Fruit fly (Drosophila melanogaster) whole organism, embryonic: Measurements from ENCODE around the gene CG11726.

Experiments
- Aef1 ChIP-seq: fragments of 200-800 bp; sonication (Bioruptor generic); IDR thresholded peaks from 3 replicates; pipeline ENCODE4 v1.3.6; 2022; ENCODE audit warnings: missing biosample characterization, missing genetic modification characterization
- Antp ChIP-seq: fragments of 200-800 bp; sonication (Bioruptor generic); optimal IDR thresholded peaks from 3 replicates; lab custom pipeline; 2016; ENCODE audit warnings: missing biosample characterization, missing genetic modification characterization
- B-H2 ChIP-seq: fragments of 200-800 bp; sonication (Bioruptor generic); optimal IDR thresholded peaks from 2 replicates; lab custom pipeline; 2018; ENCODE audit warnings: missing biosample characterization, mild to moderate bottlenecking, missing genetic modification characterization
- CG10147 ChIP-seq: fragments of 200-800 bp; sonication (Bioruptor generic); optimal IDR thresholded peaks from 2 replicates; lab custom pipeline; 2019; ENCODE audit warnings: missing biosample characterization, mild to moderate bottlenecking, missing genetic modification characterization, moderate library complexity
- CG10209 ChIP-seq: fragments of 200-800 bp; sonication (Bioruptor generic); optimal IDR thresholded peaks from 3 replicates; lab custom pipeline; 2017; ENCODE audit warnings: missing biosample characterization, mild to moderate bottlenecking, missing genetic modification characterization, missing genetic modification reagents
- CG10543 ChIP-seq: fragments of 200-800 bp; sonication (Bioruptor generic); optimal IDR thresholded peaks from 3 replicates; lab custom pipeline; 2017; ENCODE audit warnings: missing biosample characterization, mild to moderate bottlenecking, missing genetic modification characterization, moderate library complexity
- CG11093 ChIP-seq: fragments of 200-800 bp; sonication (Bioruptor generic); IDR thresholded peaks from 3 replicates; pipeline ENCODE4 v1.3.6; 2022; ENCODE audit warnings: missing biosample characterization, missing genetic modification characterization
- CG11504 ChIP-seq: fragments of 200-800 bp; sonication (Bioruptor generic); optimal IDR thresholded peaks from 3 replicates; lab custom pipeline; 2019; ENCODE audit warnings: missing biosample characterization, mild to moderate bottlenecking, missing genetic modification characterization, moderate library complexity
- CG11723 ChIP-seq: fragments of 200-800 bp; sonication (Bioruptor generic); optimal IDR thresholded peaks from 2 replicates; lab custom pipeline; 2017; ENCODE audit warnings: missing biosample characterization, mild to moderate bottlenecking, missing genetic modification characterization
- CG12769 ChIP-seq: fragments of 200-800 bp; sonication (Bioruptor generic); optimal IDR thresholded peaks from 2 replicates; lab custom pipeline; 2019; ENCODE audit warnings: missing biosample characterization, mild to moderate bottlenecking, missing genetic modification characterization, moderate library complexity
- CG14860 ChIP-seq: fragments of 200-800 bp; sonication (Bioruptor generic); IDR thresholded peaks from 3 replicates; pipeline ENCODE4 v1.3.6; 2022; ENCODE audit warnings: missing biosample characterization, missing genetic modification characterization; ENCODE audit not compliant: partially characterized antibody
- CG15269 ChIP-seq: fragments of 200-800 bp; sonication (Bioruptor generic); optimal IDR thresholded peaks from 2 replicates; lab custom pipeline; 2018; ENCODE audit warnings: missing biosample characterization, mild to moderate bottlenecking, missing genetic modification characterization, moderate library complexity
- CG1792 ChIP-seq: fragments of 200-800 bp; sonication (Bioruptor generic); optimal IDR thresholded peaks from 2 replicates; lab custom pipeline; 2016; ENCODE audit warnings: missing biosample characterization, missing genetic modification characterization
- CG2678 ChIP-seq: fragments of 200-800 bp; sonication (Bioruptor generic); optimal IDR thresholded peaks from 3 replicates; lab custom pipeline; 2019; ENCODE audit warnings: missing biosample characterization, mild to moderate bottlenecking, missing genetic modification characterization, moderate library complexity
- CG31441 ChIP-seq: fragments of 200-800 bp; sonication (Bioruptor generic); IDR thresholded peaks from 2 replicates; pipeline ENCODE4 v1.3.6; 2022; ENCODE audit warnings: missing biosample characterization, missing genetic modification characterization
- CG32532 ChIP-seq: fragments of 200-800 bp; sonication (Bioruptor generic); IDR thresholded peaks from 2 replicates; pipeline ENCODE4 v1.3.6; 2022; ENCODE audit warnings: missing biosample characterization, missing genetic modification characterization
- CG34376 ChIP-seq: fragments of 200-800 bp; sonication (Bioruptor generic); optimal IDR thresholded peaks from 2 replicates; lab custom pipeline; 2018; ENCODE audit warnings: missing biosample characterization, mild to moderate bottlenecking, missing genetic modification characterization
- CG3838 ChIP-seq: fragments of 200-800 bp; sonication (Bioruptor generic); optimal IDR thresholded peaks from 3 replicates; lab custom pipeline; 2016; ENCODE audit warnings: missing biosample characterization, missing genetic modification characterization
- CG4282 ChIP-seq: fragments of 200-800 bp; sonication (Bioruptor generic); optimal IDR thresholded peaks from 2 replicates; lab custom pipeline; 2016; ENCODE audit warnings: missing biosample characterization, missing genetic modification characterization
- CG4328 ChIP-seq: fragments of 200-800 bp; sonication (Bioruptor generic); optimal IDR thresholded peaks from 3 replicates; lab custom pipeline; 2017; ENCODE audit warnings: missing biosample characterization, missing genetic modification reagents, missing genetic modification characterization
- CG6254 ChIP-seq: fragments of 200-800 bp; sonication (Bioruptor generic); optimal IDR thresholded peaks from 3 replicates; lab custom pipeline; 2017; ENCODE audit warnings: mild to moderate bottlenecking, missing biosample characterization, missing genetic modification reagents, missing genetic modification characterization
- Dip3 ChIP-seq: fragments of 200-800 bp; sonication (Bioruptor generic); optimal IDR thresholded peaks from 3 replicates; lab custom pipeline; 2016; ENCODE audit warnings: missing biosample characterization, missing genetic modification characterization
- Doc3 ChIP-seq: fragments of 200-800 bp; sonication (Bioruptor generic); IDR thresholded peaks from 3 replicates; pipeline ENCODE4 v1.3.6; 2022; ENCODE audit warnings: missing biosample characterization, missing genetic modification characterization; ENCODE audit not compliant: partially characterized antibody
- Dref ChIP-seq: fragments of 200-800 bp; sonication (Bioruptor generic); IDR thresholded peaks from 2 replicates; pipeline ENCODE4 v1.3.6; 2022; ENCODE audit warnings: missing biosample characterization, missing genetic modification characterization
- HHEX ChIP-seq: fragments of 200-800 bp; sonication (Bioruptor generic); optimal IDR thresholded peaks from 3 replicates; lab custom pipeline; 2017; ENCODE audit warnings: missing biosample characterization, mild to moderate bottlenecking, missing genetic modification characterization, missing genetic modification reagents
- HLHmδ ChIP-seq: fragments of 200-800 bp; sonication (Bioruptor generic); optimal IDR thresholded peaks from 2 replicates; lab custom pipeline; 2018; ENCODE audit warnings: missing biosample characterization, mild to moderate bottlenecking, missing genetic modification characterization, moderate library complexity
- Lpt ChIP-seq: fragments of >200 bp; optimal IDR thresholded peaks from 2 replicates; lab custom pipeline; 2018; ENCODE audit warnings: missing biosample characterization, missing genetic modification characterization
- Mad ChIP-seq: fragments of 200-800 bp; sonication (Bioruptor generic); optimal IDR thresholded peaks from 2 replicates; lab custom pipeline; 2016; ENCODE audit warnings: missing biosample characterization, missing genetic modification characterization
- Optix ChIP-seq: fragments of 200-800 bp; sonication (Bioruptor generic); IDR thresholded peaks from 3 replicates; pipeline ENCODE4 v1.3.6; 2022; ENCODE audit warnings: missing biosample characterization, missing genetic modification characterization
- Sin3A ChIP-seq: fragments of >200 bp; optimal IDR thresholded peaks from 2 replicates; lab custom pipeline; 2018
- Spps ChIP-seq: fragments of 200-800 bp; sonication (Bioruptor generic); optimal IDR thresholded peaks from 2 replicates; lab custom pipeline; 2018; ENCODE audit warnings: missing biosample characterization, mild to moderate bottlenecking, missing genetic modification characterization
- Ssrp ChIP-seq: fragments of 200-800 bp; sonication (Bioruptor generic); optimal IDR thresholded peaks from 2 replicates; lab custom pipeline; 2018; ENCODE audit warnings: missing biosample characterization, mild to moderate bottlenecking, missing genetic modification characterization, moderate library complexity
- Trl ChIP-seq, 3 experiments: fragments of >200 bp in 2 of 3; fragments of 200-800 bp in 1 of 3; sonication (Bioruptor generic) in 1 of 3; optimal IDR thresholded peaks; 2 replicates in 1 of 3; 3 replicates in 2 of 3; lab custom pipeline; 2016 to 2017; ENCODE audit warnings: missing biosample characterization in 1 of 3, missing genetic modification characterization in 1 of 3
- abd-A ChIP-seq: fragments of 200-800 bp; sonication (Bioruptor generic); optimal IDR thresholded peaks from 3 replicates; lab custom pipeline; 2019; ENCODE audit warnings: missing biosample characterization, mild to moderate bottlenecking, missing genetic modification characterization, moderate library complexity
- btn ChIP-seq: fragments of 200-800 bp; sonication (Bioruptor generic); optimal IDR thresholded peaks from 2 replicates; lab custom pipeline; 2016; ENCODE audit warnings: missing biosample characterization, missing genetic modification characterization
- chn ChIP-seq: fragments of 200-800 bp; sonication (Bioruptor generic); optimal IDR thresholded peaks from 2 replicates; lab custom pipeline; 2016; ENCODE audit warnings: missing biosample characterization, missing genetic modification characterization
- corto ChIP-seq: fragments of 200-800 bp; sonication (Bioruptor generic); optimal IDR thresholded peaks from 2 replicates; lab custom pipeline; 2016; ENCODE audit warnings: missing biosample characterization, mild to moderate bottlenecking, missing genetic modification characterization, moderate library complexity
- en ChIP-seq: fragments of 200-800 bp; sonication (Bioruptor generic); optimal IDR thresholded peaks from 2 replicates; lab custom pipeline; 2016; ENCODE audit warnings: missing biosample characterization, missing genetic modification characterization
- eyg ChIP-seq: fragments of 200-800 bp; sonication (Bioruptor generic); optimal IDR thresholded peaks from 3 replicates; lab custom pipeline; 2016; ENCODE audit warnings: missing biosample characterization, missing genetic modification characterization
- hth ChIP-seq: fragments of >200 bp; optimal IDR thresholded peaks from 2 replicates; lab custom pipeline; 2017; ENCODE audit warnings: inconsistent platforms
- klu ChIP-seq: fragments of 200-800 bp; sonication (Bioruptor generic); IDR thresholded peaks from 2 replicates; pipeline ENCODE4 v1.3.6; 2022; ENCODE audit warnings: missing biosample characterization, missing genetic modification characterization
- lab ChIP-seq: fragments of 200-800 bp; sonication (Bioruptor generic); optimal IDR thresholded peaks from 3 replicates; lab custom pipeline; 2017; ENCODE audit warnings: missing biosample characterization, missing genetic modification characterization, mild to moderate bottlenecking, moderate library complexity, missing genetic modification reagents
- phol ChIP-seq: fragments of 200-800 bp; sonication (Bioruptor generic); optimal IDR thresholded peaks from 3 replicates; lab custom pipeline; 2018; ENCODE audit warnings: missing biosample characterization, mild to moderate bottlenecking, missing genetic modification characterization, moderate library complexity
- pros ChIP-seq: fragments of 200-800 bp; sonication (Bioruptor generic); optimal IDR thresholded peaks from 3 replicates; lab custom pipeline; 2019; ENCODE audit warnings: missing biosample characterization, mild to moderate bottlenecking, missing genetic modification characterization, moderate library complexity
- pum ChIP-seq: fragments of 200-800 bp; sonication (Bioruptor generic); optimal IDR thresholded peaks from 2 replicates; lab custom pipeline; 2016; ENCODE audit warnings: missing biosample characterization, missing genetic modification characterization
- sim ChIP-seq: fragments of 200-800 bp; sonication (Bioruptor generic); IDR thresholded peaks from 2 replicates; pipeline ENCODE4 v1.3.6; 2022; ENCODE audit warnings: missing biosample characterization, missing genetic modification characterization
- slou ChIP-seq: fragments of 200-800 bp; sonication (Bioruptor generic); optimal IDR thresholded peaks from 3 replicates; lab custom pipeline; 2016; ENCODE audit warnings: missing biosample characterization, missing genetic modification characterization
- stc ChIP-seq: fragments of 200-800 bp; sonication (Bioruptor generic); IDR thresholded peaks from 2 replicates; pipeline ENCODE4 v1.3.6; 2022; ENCODE audit warnings: missing biosample characterization, missing genetic modification characterization
- wek ChIP-seq: fragments of 200-800 bp; sonication (Bioruptor generic); optimal IDR thresholded peaks from 3 replicates; lab custom pipeline; 2018; ENCODE audit warnings: missing biosample characterization, mild to moderate bottlenecking, missing genetic modification characterization, moderate library complexity
- yki ChIP-seq: fragments of >200 bp; optimal IDR thresholded peaks from 3 replicates; lab custom pipeline; 2018

Gene CG11726

dm6 chr3L:11379698-11380438 lies 14.6 kb upstream of the CG11726 start (continued):
- TF ChIP-seq corto (GFP tag; lab: Kevin White, UChicago) (peak; percentile 78), CG34376 (GFP tag; lab: Kevin White, UChicago) (no peak), yki (no peak), CG10147 (GFP tag; lab: Kevin White, UChicago) (peak; percentile 24), phol (tag; lab: Kevin White, UChicago) (peak; percentile 17), B-H2 (GFP tag; lab: Kevin White, UChicago) (no peak), btn (GFP tag; lab: Kevin White, UChicago) (no peak), chn (GFP tag; lab: Kevin White, UChicago) (peak; percentile 30), lab (GFP tag; lab: Kevin White, UChicago) (peak; percentile 52), CG1792 (GFP tag; lab: Kevin White, UChicago) (no peak), Spps (peak; percentile 52), CG32532 (GFP tag; lab: Robert Waterston, UW) (peak; percentile 55), CG11723 (GFP tag; lab: Kevin White, UChicago) (no peak), Trl (optimal IDR thresholded peaks at IDR 0.05; lab: Kevin White, UChicago) (no peak), Trl (GFP tag; optimal IDR thresholded peaks at IDR 0.05; lab: Kevin White, UChicago) (peak; percentile 27), Optix (GFP tag; lab: Robert Waterston, UW) (0 out of 3 replicates have a peak, but pooled peaks have one; percentile 33), wek (peak; percentile 22), stc (no peak), hth (lab: Kevin White, UChicago) (no peak), HHEX (peak; percentile 9), eyg (GFP tag; lab: Kevin White, UChicago) (peak; percentile 51), Lpt (GFP tag; lab: Kevin White, UChicago) (no peak), Antp (peak; percentile 72), CG3838 (GFP tag; lab: Kevin White, UChicago) (no peak), klu (GFP tag; lab: Robert Waterston, UW) (no peak), Ssrp (tag; lab: Kevin White, UChicago) (peak; percentile 14), Dref (GFP tag; lab: Robert Waterston, UW) (no peak), CG14860 (no peak), Dip3 (GFP tag; lab: Kevin White, UChicago) (peak; percentile 15), CG2678 (tag; lab: Kevin White, UChicago) (peak; percentile 53), pros (peak; percentile 67), CG10543 (GFP tag; lab: Kevin White, UChicago) (peak; percentile 41), CG4282 (GFP tag; lab: Kevin White, UChicago) (peak; percentile 27), CG31441 (GFP tag; lab: Robert Waterston, UW) (peak; percentile 56), HLHmδ (GFP tag; lab: Kevin White, UChicago) (no peak), CG4328 (GFP tag; lab: Kevin White, UChicago) (no peak), sim (GFP tag; lab: Robert Waterston, UW) (no peak), Doc3 (GFP tag; lab: Robert Waterston, UW) (no peak), en (GFP tag; lab: Kevin White, UChicago) (peak; percentile 53), CG11504 (tag; lab: Kevin White, UChicago) (peak; percentile 50), CG10209 (GFP tag; lab: Kevin White, UChicago) (peak; percentile 46), CG6254 (peak; percentile 7), abd-A (tag; lab: Kevin White, UChicago) (no peak), slou (no peak), CG11093 (GFP tag; lab: Robert Waterston, UW) (no peak), Aef1 (GFP tag; lab: Robert Waterston, UW) (no peak), pum (GFP tag; lab: Kevin White, UChicago) (peak; percentile 50), CG12769 (tag; lab: Kevin White, UChicago) (peak; percentile 68), Mad (GFP tag; lab: Kevin White, UChicago) (peak; percentile 43), Sin3A (lab: Kevin White, UChicago) (no peak), CG15269 (peak; percentile 18)
